Fruit fly (Drosophila melanogaster) whole organism, adult: ENCODE data around the gene Csas.
A peak's percentile ranks its signal among the peaks of the same experiment; 100 is the strongest.

Experiments used
- CG11617 ChIP-seq: fragments of 200-800 bp; sonication (Bioruptor generic); optimal IDR thresholded peaks from 2 replicates; lab custom pipeline; 2017; ENCODE audit warnings: mild to moderate bottlenecking, missing biosample characterization, missing genetic modification reagents, missing genetic modification characterization
- CG12768 ChIP-seq: fragments of 200-800 bp; sonication (Bioruptor generic); optimal IDR thresholded peaks from 2 replicates; lab custom pipeline; 2017; ENCODE audit warnings: missing biosample characterization, missing genetic modification characterization, mild to moderate bottlenecking, moderate library complexity, missing genetic modification reagents
- CG14711 ChIP-seq: fragments of 200-800 bp; sonication (Bioruptor generic); optimal IDR thresholded peaks from 2 replicates; lab custom pipeline; 2018; ENCODE audit warnings: missing biosample characterization, mild to moderate bottlenecking, missing genetic modification characterization, moderate library complexity
- CG1620 ChIP-seq: fragments of 200-800 bp; sonication (Bioruptor generic); optimal IDR thresholded peaks from 2 replicates; lab custom pipeline; 2016; ENCODE audit warnings: missing biosample characterization, missing genetic modification characterization
- CG33017 ChIP-seq: fragments of 200-800 bp; sonication (Bioruptor generic); optimal IDR thresholded peaks from 2 replicates; lab custom pipeline; 2018; ENCODE audit warnings: missing biosample characterization, mild to moderate bottlenecking, missing genetic modification characterization, moderate library complexity
- CG5204 ChIP-seq: fragments of 200-800 bp; sonication (Bioruptor generic); optimal IDR thresholded peaks from 2 replicates; lab custom pipeline; 2016; ENCODE audit warnings: missing biosample characterization, missing genetic modification characterization
- CG7045 ChIP-seq: fragments of 200-800 bp; sonication (Bioruptor generic); optimal IDR thresholded peaks from 2 replicates; lab custom pipeline; 2017; ENCODE audit warnings: missing biosample characterization, mild to moderate bottlenecking, missing genetic modification characterization
- Clk ChIP-seq: fragments of 200-800 bp; sonication (Bioruptor generic); optimal IDR thresholded peaks from 2 replicates; lab custom pipeline; 2017; ENCODE audit warnings: missing biosample characterization, missing genetic modification characterization
- Crg-1 ChIP-seq: fragments of 200-800 bp; sonication (Bioruptor generic); optimal IDR thresholded peaks from 2 replicates; lab custom pipeline; 2016; ENCODE audit warnings: missing biosample characterization, missing genetic modification characterization
- Hr96 ChIP-seq: fragments of 200-800 bp; sonication (Bioruptor generic); optimal IDR thresholded peaks from 2 replicates; lab custom pipeline; 2016; ENCODE audit warnings: missing biosample characterization, missing genetic modification characterization
- Mnt ChIP-seq: fragments of 200-800 bp; sonication (Bioruptor generic); optimal IDR thresholded peaks from 2 replicates; lab custom pipeline; 2016; ENCODE audit warnings: missing biosample characterization, mild to moderate bottlenecking, missing genetic modification characterization
- bab1 ChIP-seq: fragments of 200-800 bp; sonication (Bioruptor generic); optimal IDR thresholded peaks from 3 replicates; lab custom pipeline; 2019; ENCODE audit warnings: missing biosample characterization, mild to moderate bottlenecking, missing genetic modification characterization, moderate library complexity
- cic ChIP-seq: fragments of 200-800 bp; sonication (Bioruptor generic); optimal IDR thresholded peaks from 2 replicates; lab custom pipeline; 2017; ENCODE audit warnings: missing biosample characterization, mild to moderate bottlenecking, missing genetic modification characterization, moderate library complexity
- cnc ChIP-seq, 2 experiments: fragments of >200 bp; optimal IDR thresholded peaks; 2 replicates each; lab custom pipeline; 2017
- kay ChIP-seq: fragments of 200-800 bp; sonication (Bioruptor generic); peaks from one replicate; lab custom pipeline; 2016; ENCODE audit warnings: missing biosample characterization, missing genetic modification characterization, borderline replicate concordance
- ovo ChIP-seq: fragments of 200-800 bp; sonication (Bioruptor generic); optimal IDR thresholded peaks from 2 replicates; lab custom pipeline; 2016; ENCODE audit warnings: missing biosample characterization, missing genetic modification characterization
- pad ChIP-seq: fragments of 200-800 bp; sonication (Bioruptor generic); optimal IDR thresholded peaks from 3 replicates; lab custom pipeline; 2017; ENCODE audit warnings: missing biosample characterization, missing genetic modification characterization, mild to moderate bottlenecking, moderate library complexity, missing genetic modification reagents
- tj ChIP-seq: fragments of 200-800 bp; sonication (Bioruptor generic); optimal IDR thresholded peaks from 3 replicates; lab custom pipeline; 2017; ENCODE audit warnings: missing biosample characterization, mild to moderate bottlenecking, missing genetic modification characterization, moderate library complexity
- toe ChIP-seq: fragments of 200-800 bp; sonication (Bioruptor generic); optimal IDR thresholded peaks from 2 replicates; lab custom pipeline; 2016; ENCODE audit warnings: missing biosample characterization, missing genetic modification characterization

Gene Csas

dm6 chr3L:19991714-19992231 is 3.0 kb upstream of the Csas start, which contains the start of the genes CG7646 and Nca:
Gene CG7646 (plus strand): TSS chr3L:19991887.
Gene Nca (plus strand): TSS chr3L:19991887.
- TF ChIP-seq CG7045 (GFP tag; lab: Kevin White, UChicago): no peak
- no peak for TF ChIP-seq Clk (GFP tag; lab: Kevin White, UChicago)
- TF ChIP-seq toe (GFP tag; lab: Kevin White, UChicago): peak; percentile 33
- peak; percentile 43 for TF ChIP-seq Mnt (GFP tag; lab: Kevin White, UChicago)
- peak; percentile 41 for TF ChIP-seq kay

- TF ChIP-seq CG33017: no peak
- TF ChIP-seq CG12768 (GFP tag; lab: Kevin White, UChicago): no peak
- no peak for TF ChIP-seq Clk (GFP tag; lab: Kevin White, UChicago)
- TF ChIP-seq Mnt (GFP tag; lab: Kevin White, UChicago): no peak
- TF ChIP-seq ovo (GFP tag; lab: Kevin White, UChicago): no peak
- no peak for TF ChIP-seq toe (GFP tag; lab: Kevin White, UChicago)
- no peak for TF ChIP-seq CG7045 (GFP tag; lab: Kevin White, UChicago)
- TF ChIP-seq Crg-1 (GFP tag; lab: Kevin White, UChicago): no peak
- no peak for TF ChIP-seq cnc (optimal IDR thresholded peaks at IDR 0.05; lab: Kevin White, UChicago)
- TF ChIP-seq cic (GFP tag; lab: Kevin White, UChicago): no peak
Measured at dm6 chr3L:19991120-19991519, 2.3 kb upstream of the Csas start, which contains the start of gene fln. Gene fln (minus strand): TSS chr3L:19991220.

dm6 chr3L:19985768-19986167 is 3.0 kb downstream of the Csas start, which contains the start of the genes hale and schuy:
Gene hale (minus strand): TSS chr3L:19985868.
Gene schuy (plus strand): TSS chr3L:19986093.
- no peak for TF ChIP-seq Hr96
- TF ChIP-seq kay: peak; percentile 6

dm6 chr3L:19981385-19981784 is 7.4 kb downstream of the Csas start, which contains the start of gene CG17732:
Gene CG17732 (plus strand): TSS chr3L:19981685.
- TF ChIP-seq pad (GFP tag; lab: Kevin White, UChicago) (no peak), toe (GFP tag; lab: Kevin White, UChicago) (no peak), Hr96 (no peak), Crg-1 (GFP tag; lab: Kevin White, UChicago) (no peak), CG12768 (GFP tag; lab: Kevin White, UChicago) (no peak), CG11617 (no peak), CG7045 (GFP tag; lab: Kevin White, UChicago) (no peak)

dm6 chr3L:19979592-19979991 is 9.2 kb downstream of the Csas start, which contains the start of gene CG14182:
Gene CG14182 (minus strand): TSS chr3L:19979812.
- TF ChIP-seq kay: no peak
- TF ChIP-seq bab1 (GFP tag; lab: Kevin White, UChicago): peak; percentile 24

- TF ChIP-seq Clk (GFP tag; lab: Kevin White, UChicago): no peak
- TF ChIP-seq tj (GFP tag; lab: Kevin White, UChicago): peak; percentile 95
- no peak for TF ChIP-seq cnc (optimal IDR thresholded peaks at IDR 0.05; lab: Kevin White, UChicago)
- TF ChIP-seq pad (GFP tag; lab: Kevin White, UChicago): no peak
Measured at dm6 chr3L:19978088-19978487, 10.7 kb downstream of the Csas start.

- no peak for TF ChIP-seq kay
- TF ChIP-seq toe (GFP tag; lab: Kevin White, UChicago): no peak
Measured at dm6 chr3L:19968725-19969598, 19.8 kb downstream of the Csas start.

- TF ChIP-seq CG1620 (no peak), toe (GFP tag; lab: Kevin White, UChicago) (no peak), ovo (GFP tag; lab: Kevin White, UChicago) (no peak), bab1 (GFP tag; lab: Kevin White, UChicago) (no peak), CG14711 (tag; lab: Kevin White, UChicago) (no peak)
Measured at dm6 chr3L:19961805-19962204, 27.0 kb downstream of the Csas start.

- no peak for TF ChIP-seq Hr96
- no peak for TF ChIP-seq CG12768 (GFP tag; lab: Kevin White, UChicago)
- TF ChIP-seq CG1620: no peak
- TF ChIP-seq CG11617: no peak
- no peak for TF ChIP-seq pad (GFP tag; lab: Kevin White, UChicago)
- TF ChIP-seq Mnt (GFP tag; lab: Kevin White, UChicago): no peak
- no peak for TF ChIP-seq tj (GFP tag; lab: Kevin White, UChicago)
- no peak for TF ChIP-seq CG7045 (GFP tag; lab: Kevin White, UChicago)
- no peak for TF ChIP-seq CG5204
Measured at dm6 chr3L:19955699-19956098, 33.1 kb downstream of the Csas start, which contains the start of gene CG42263. Gene CG42263 (minus strand): TSS chr3L:19955799.
